Worm (Caenorhabditis elegans) whole organism, L1 larva: ENCODE measurements around the gene C34B4.3.

ENCODE experiments used
- C34B4.2 ChIP-seq: sonication (generic microtip); optimal IDR thresholded peaks from 2 replicates; lab custom pipeline; 2017; ENCODE audit warnings: mild to moderate bottlenecking, missing genetic modification characterization, missing compliant biosample characterization
- F16B12.6 ChIP-seq: fragments of 150-350 bp; optimal IDR thresholded peaks from 2 replicates; lab custom pipeline; 2014; ENCODE audit warnings: missing biosample characterization, missing genetic modification characterization
- Y116A8C.19 ChIP-seq: sonication (generic microtip); optimal IDR thresholded peaks from 2 replicates; lab custom pipeline; 2016; ENCODE audit warnings: missing compliant biosample characterization, missing genetic modification characterization, borderline replicate concordance
- aha-1 ChIP-seq: fragments of 150-350 bp; optimal IDR thresholded peaks from 2 replicates; lab custom pipeline; 2014; ENCODE audit warnings: missing biosample characterization, missing genetic modification characterization
- alr-1 ChIP-seq: fragments of 200-800 bp; sonication (Bioruptor generic); optimal IDR thresholded peaks from 2 replicates; lab custom pipeline; 2018; ENCODE audit warnings: borderline replicate concordance, mild to moderate bottlenecking, missing genetic modification characterization, missing compliant biosample characterization
- ceh-8 ChIP-seq: fragments of 200-800 bp; sonication (Bioruptor generic); optimal IDR thresholded peaks from 2 replicates; lab custom pipeline; 2018; ENCODE audit warnings: mild to moderate bottlenecking, missing genetic modification characterization, moderate library complexity, missing compliant biosample characterization
- ceh-82 ChIP-seq, 3 experiments: fragments of 150-350 bp in 1 of 3; sonication (generic microtip) in 2 of 3; optimal IDR thresholded peaks; 2 replicates each; lab custom pipeline; 2014 to 2017; ENCODE audit warnings: missing biosample characterization in 3 of 3, missing genetic modification characterization in 3 of 3
- ceh-88 ChIP-seq: fragments of 200-800 bp; sonication (Bioruptor generic); IDR thresholded peaks from 2 replicates; pipeline ENCODE4 v1.3.6; 2022; ENCODE audit warnings: missing genetic modification characterization, missing compliant biosample characterization
- ces-1 ChIP-seq: fragments of 150-350 bp; optimal IDR thresholded peaks from 2 replicates; lab custom pipeline; 2014; ENCODE audit warnings: missing biosample characterization, missing genetic modification reagents, missing genetic modification characterization
- dpl-1 ChIP-seq, 3 experiments: fragments of 150-350 bp in 2 of 3; sonication (generic microtip) in 1 of 3; optimal IDR thresholded peaks; 2 replicates each; lab custom pipeline; 2014 to 2017; ENCODE audit warnings: missing biosample characterization in 3 of 3, missing genetic modification characterization in 3 of 3, missing genetic modification reagents in 3 of 3
- efl-1 ChIP-seq, 4 experiments: fragments of 150-350 bp; optimal IDR thresholded peaks in 3 of 4; peaks in 1 of 4; 1 replicate in 1 of 4; 2 replicates in 3 of 4; lab custom pipeline; 2014; ENCODE audit warnings: missing biosample characterization in 2 of 4, missing genetic modification characterization in 2 of 4, missing genetic modification reagents in 2 of 4
- egl-27 ChIP-seq, 2 experiments: fragments of 150-350 bp in 1 of 2; sonication (generic microtip); optimal IDR thresholded peaks; 3 replicates each; lab custom pipeline; 2017 to 2018; ENCODE audit warnings: missing biosample characterization in 2 of 2, missing genetic modification characterization in 2 of 2, missing genetic modification reagents in 2 of 2
- elt-2 ChIP-seq: sonication (generic microtip); optimal IDR thresholded peaks from 2 replicates; lab custom pipeline; 2016; ENCODE audit warnings: missing genetic modification characterization, mild to moderate bottlenecking, inconsistent platforms, missing compliant biosample characterization, missing genetic modification reagents
- fkh-10 ChIP-seq: sonication (generic microtip); optimal IDR thresholded peaks from 2 replicates; lab custom pipeline; 2017; ENCODE audit warnings: missing biosample characterization, missing genetic modification reagents, missing genetic modification characterization
- fkh-4 ChIP-seq: sonication (generic microtip); optimal IDR thresholded peaks from 2 replicates; lab custom pipeline; 2016; ENCODE audit warnings: missing compliant biosample characterization, missing genetic modification characterization, borderline replicate concordance
- fos-1 ChIP-seq: fragments of 150-350 bp; optimal IDR thresholded peaks from 2 replicates; lab custom pipeline; 2014; ENCODE audit warnings: missing biosample characterization, missing genetic modification characterization
- hlh-17 ChIP-seq: fragments of 200-800 bp; sonication (Bioruptor generic); optimal IDR thresholded peaks from 2 replicates; lab custom pipeline; 2018; ENCODE audit warnings: missing genetic modification characterization, mild to moderate bottlenecking, missing compliant biosample characterization, moderate library complexity, borderline replicate concordance
- hlh-4 ChIP-seq: sonication (generic microtip); optimal IDR thresholded peaks from 2 replicates; lab custom pipeline; 2016; ENCODE audit warnings: mild to moderate bottlenecking, missing genetic modification characterization, missing compliant biosample characterization
- hpl-2 ChIP-seq: fragments of 150-350 bp; optimal IDR thresholded peaks from 2 replicates; lab custom pipeline; 2014; ENCODE audit warnings: missing biosample characterization, missing genetic modification reagents, missing genetic modification characterization
- isw-1 ChIP-seq: fragments of 200-800 bp; sonication (Bioruptor generic); IDR thresholded peaks from 2 replicates; pipeline ENCODE4 v1.3.6; 2022; ENCODE audit warnings: missing genetic modification characterization, missing compliant biosample characterization
- lin-14 ChIP-seq: fragments of 200-800 bp; sonication (Bioruptor generic); optimal IDR thresholded peaks from 2 replicates; lab custom pipeline; 2018; ENCODE audit warnings: mild to moderate bottlenecking, missing genetic modification characterization, moderate library complexity, missing compliant biosample characterization
- lin-35 ChIP-seq, 2 experiments: fragments of 150-350 bp; optimal IDR thresholded peaks; 2 replicates each; lab custom pipeline; 2014; ENCODE audit warnings: missing biosample characterization in 2 of 2, missing genetic modification characterization in 2 of 2, missing genetic modification reagents in 2 of 2
- lir-3 ChIP-seq: sonication (generic microtip); optimal IDR thresholded peaks from 2 replicates; lab custom pipeline; 2016; ENCODE audit warnings: mild to moderate bottlenecking, missing genetic modification characterization, moderate library complexity, missing compliant biosample characterization; ENCODE audit not compliant: poor library complexity
- lsy-2 ChIP-seq, 2 experiments: fragments of 150-350 bp; optimal IDR thresholded peaks; 2 replicates each; lab custom pipeline; 2014; ENCODE audit warnings: missing biosample characterization in 2 of 2, missing genetic modification characterization in 2 of 2
- mef-2 ChIP-seq: fragments of 150-350 bp; optimal IDR thresholded peaks from 2 replicates; lab custom pipeline; 2014; ENCODE audit warnings: missing biosample characterization, missing genetic modification characterization
- mep-1 ChIP-seq: fragments of 150-350 bp; optimal IDR thresholded peaks from 2 replicates; lab custom pipeline; 2014; ENCODE audit warnings: missing biosample characterization, missing genetic modification characterization
- nhr-11 ChIP-seq: fragments of 150-350 bp; optimal IDR thresholded peaks from 2 replicates; lab custom pipeline; 2014; ENCODE audit warnings: missing biosample characterization, missing genetic modification characterization
- nhr-28 ChIP-seq: fragments of 150-350 bp; optimal IDR thresholded peaks from 2 replicates; lab custom pipeline; 2014; ENCODE audit warnings: missing biosample characterization, missing genetic modification characterization
- nhr-47 ChIP-seq: sonication (generic microtip); optimal IDR thresholded peaks from 2 replicates; lab custom pipeline; 2016; ENCODE audit warnings: mild to moderate bottlenecking, missing genetic modification characterization, moderate library complexity, missing compliant biosample characterization
- nhr-76 ChIP-seq: sonication (generic microtip); optimal IDR thresholded peaks from 2 replicates; lab custom pipeline; 2017; ENCODE audit warnings: missing biosample characterization, missing genetic modification characterization
- nhr-77 ChIP-seq: fragments of 150-350 bp; optimal IDR thresholded peaks from 2 replicates; lab custom pipeline; 2014; ENCODE audit warnings: missing biosample characterization, missing genetic modification characterization
- nhr-84 ChIP-seq: sonication (generic microtip); optimal IDR thresholded peaks from 2 replicates; lab custom pipeline; 2017; ENCODE audit warnings: missing biosample characterization, missing genetic modification characterization
- pag-3 ChIP-seq: sonication (generic microtip); optimal IDR thresholded peaks from 2 replicates; lab custom pipeline; 2017; ENCODE audit warnings: missing genetic modification characterization, mild to moderate bottlenecking, missing compliant biosample characterization, antibody characterized with exemption, borderline replicate concordance; ENCODE audit not compliant: insufficient read depth
- pax-3 ChIP-seq: fragments of 200-800 bp; sonication (Bioruptor generic); optimal IDR thresholded peaks from 2 replicates; lab custom pipeline; 2018; ENCODE audit warnings: mild to moderate bottlenecking, missing genetic modification characterization, moderate library complexity, missing compliant biosample characterization
- skn-1 ChIP-seq: fragments of 150-350 bp; optimal IDR thresholded peaks from 2 replicates; lab custom pipeline; 2014; ENCODE audit warnings: missing biosample characterization, missing genetic modification characterization
- snpc-4 ChIP-seq: fragments of 150-350 bp; optimal IDR thresholded peaks from 2 replicates; lab custom pipeline; 2014; ENCODE audit warnings: missing biosample characterization, missing genetic modification characterization
- snu-23 ChIP-seq: sonication (generic microtip); optimal IDR thresholded peaks from 2 replicates; lab custom pipeline; 2016; ENCODE audit warnings: missing genetic modification characterization, missing compliant biosample characterization
- sptf-1 ChIP-seq: fragments of 150-350 bp; optimal IDR thresholded peaks from 2 replicates; lab custom pipeline; 2014; ENCODE audit warnings: missing biosample characterization, missing genetic modification characterization
- sup-37 ChIP-seq: fragments of 200-800 bp; sonication (Bioruptor generic); optimal IDR thresholded peaks from 2 replicates; lab custom pipeline; 2018; ENCODE audit warnings: mild to moderate bottlenecking, missing genetic modification characterization, missing compliant biosample characterization
- swsn-7 ChIP-seq: sonication (generic microtip); optimal IDR thresholded peaks from 2 replicates; lab custom pipeline; 2016; ENCODE audit warnings: missing genetic modification characterization, missing compliant biosample characterization
- unc-130 ChIP-seq: fragments of 150-350 bp; optimal IDR thresholded peaks from 2 replicates; lab custom pipeline; 2017; ENCODE audit warnings: missing biosample characterization, missing genetic modification characterization, inconsistent platforms
- unc-30 ChIP-seq: sonication (generic microtip); optimal IDR thresholded peaks from 2 replicates; lab custom pipeline; 2017; ENCODE audit warnings: missing biosample characterization, missing genetic modification characterization
- unc-62 ChIP-seq: fragments of 150-350 bp; optimal IDR thresholded peaks from 2 replicates; lab custom pipeline; 2014; ENCODE audit warnings: missing biosample characterization, missing genetic modification reagents, missing genetic modification characterization
- unc-86 ChIP-seq: sonication (generic microtip); optimal IDR thresholded peaks from 2 replicates; lab custom pipeline; 2016; ENCODE audit warnings: missing genetic modification characterization, missing compliant biosample characterization
- vab-15 ChIP-seq: sonication (generic microtip); optimal IDR thresholded peaks from 2 replicates; lab custom pipeline; 2017; ENCODE audit warnings: missing genotype, mild to moderate bottlenecking, missing genetic modification characterization, missing compliant biosample characterization
- xbp-1 ChIP-seq: sonication (generic microtip); optimal IDR thresholded peaks from 2 replicates; lab custom pipeline; 2016; ENCODE audit warnings: missing genetic modification characterization, missing compliant biosample characterization
- ztf-11 ChIP-seq, 2 experiments: sonication (generic microtip); optimal IDR thresholded peaks; 2 replicates each; lab custom pipeline; 2016 to 2017; ENCODE audit warnings: missing genetic modification characterization in 2 of 2, missing biosample characterization in 1 of 2, missing compliant biosample characterization in 1 of 2

The C34B4.3 gene

DNA sequence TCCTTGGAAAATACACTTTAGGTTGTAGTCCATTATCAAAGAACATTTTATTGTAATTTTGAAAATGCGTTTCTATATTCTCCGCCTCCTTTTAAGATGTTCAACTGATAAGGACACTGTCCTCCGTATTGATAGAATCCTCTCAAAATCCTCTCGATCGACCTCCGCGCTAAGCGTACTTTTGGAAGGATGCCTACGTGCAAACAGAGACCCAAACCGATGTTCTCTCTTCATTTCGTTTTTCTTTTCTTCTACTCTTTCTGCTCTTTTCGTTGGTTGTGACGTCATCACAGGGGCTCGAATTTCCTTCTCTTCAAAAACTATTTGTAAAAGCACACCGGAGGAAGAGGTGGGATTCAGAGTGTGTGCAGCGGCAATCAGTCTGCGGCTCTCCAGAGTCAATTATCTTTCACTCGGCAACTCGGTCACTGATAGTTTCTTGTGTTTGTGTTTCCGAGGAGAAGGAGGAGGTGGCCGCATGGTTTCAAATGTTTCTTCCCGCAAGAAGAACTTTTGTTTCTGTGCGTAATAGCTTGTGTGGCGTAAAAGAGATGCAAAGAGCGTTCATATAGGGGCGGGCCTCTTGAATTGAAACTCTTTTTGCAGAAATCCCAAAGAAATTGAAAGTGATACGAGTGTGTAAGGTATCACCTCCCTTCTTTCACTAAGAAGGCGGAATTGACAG lies 11.6 kb upstream of the C34B4.3 start, which contains the start of gene C34B4.2 (continued):
- TF ChIP-seq ceh-88 (GFP tag; lab: Robert Waterston, UW) (no peak; the same call in 1 of the 2 replicates), unc-86 (tag; lab: Kevin White, UChicago) (no peak), Y116A8C.19 (no peak), efl-1 (optimal IDR thresholded peaks at IDR 0.05; lab: Kevin White, UChicago) (peak; percentile 29 to 55), efl-1 (GFP tag; optimal IDR thresholded peaks at IDR 0.05 in 1 of 2; lab: Kevin White, UChicago) (peak in 1 of 2 experiments; percentile 48), egl-27 (tag; optimal IDR thresholded peaks at IDR 0.05; lab: Kevin White, UChicago) (peak; percentile 81 to 84), sup-37 (GFP tag; lab: Kevin White, UChicago) (no peak), elt-2 (tag; lab: Kevin White, UChicago) (peak; percentile 76)
- TF ChIP-seq, all 84 proteins: peak for 43

ce11 chrV:13081197-13081747 lies 10.3 kb upstream of the C34B4.3 start:
- no peak for TF ChIP-seq mef-2 (tag; lab: Kevin White, UChicago)
- peak; percentile 57 to 73 for TF ChIP-seq lsy-2 (tag; optimal IDR thresholded peaks at IDR 0.05; lab: Kevin White, UChicago)
- no peak for TF ChIP-seq hlh-4
- no peak for TF ChIP-seq sup-37 (GFP tag; lab: Kevin White, UChicago)
- TF ChIP-seq unc-62 = peak; percentile 24
- peak in 1 of 3 experiments; percentile 64 for TF ChIP-seq dpl-1 (GFP tag; optimal IDR thresholded peaks at IDR 0.05; lab: Kevin White, UChicago)
- no peak for TF ChIP-seq ceh-8 (GFP tag; lab: Kevin White, UChicago)
- no peak for TF ChIP-seq F16B12.6 (tag; lab: Kevin White, UChicago)
- TF ChIP-seq unc-30 = no peak
- TF ChIP-seq hlh-17 = no peak
- peak; percentile 77 for TF ChIP-seq nhr-47 (tag; lab: Kevin White, UChicago)
- no peak for TF ChIP-seq hpl-2 (GFP tag; lab: Kevin White, UChicago)
- peak; percentile 45 for TF ChIP-seq lir-3 (tag; lab: Kevin White, UChicago)
- TF ChIP-seq fkh-4 (tag; lab: Kevin White, UChicago) = no peak
- no peak for TF ChIP-seq snpc-4
- no peak for TF ChIP-seq C34B4.2 (tag; lab: Kevin White, UChicago)
- peak; percentile 1 for TF ChIP-seq swsn-7 (tag; lab: Kevin White, UChicago)
- TF ChIP-seq mep-1 (tag; lab: Kevin White, UChicago) = peak; percentile 75
- TF ChIP-seq lin-14 = peak; percentile 96
- TF ChIP-seq pax-3 = no peak
- TF ChIP-seq fkh-10 = no peak
- TF ChIP-seq ztf-11 (tag; optimal IDR thresholded peaks at IDR 0.05; lab: Kevin White, UChicago) = no peak
- no peak for TF ChIP-seq fos-1 (tag; lab: Kevin White, UChicago)
- TF ChIP-seq nhr-11 = peak; percentile 47
- TF ChIP-seq nhr-76 (tag; lab: Kevin White, UChicago) = no peak
- no peak for TF ChIP-seq isw-1 (GFP tag; lab: Robert Waterston, UW)
- TF ChIP-seq aha-1 (tag; lab: Kevin White, UChicago) = no peak
- peak; percentile 44; the same call in 1 of the 2 replicates for TF ChIP-seq ceh-88 (GFP tag; lab: Robert Waterston, UW)
- peak; percentile 36 for TF ChIP-seq nhr-77 (tag; lab: Kevin White, UChicago)
- no peak for TF ChIP-seq nhr-84 (tag; lab: Kevin White, UChicago)
- peak; percentile 36 for TF ChIP-seq xbp-1 (tag; lab: Kevin White, UChicago)
- peak; percentile 53 to 65 for TF ChIP-seq egl-27 (tag; optimal IDR thresholded peaks at IDR 0.05; lab: Kevin White, UChicago)
- no peak for TF ChIP-seq nhr-28
- peak; percentile 85 for TF ChIP-seq snu-23 (GFP tag; lab: Kevin White, UChicago)
- TF ChIP-seq ceh-82 (tag; optimal IDR thresholded peaks at IDR 0.05; lab: Kevin White, UChicago) = peak in 2 of 3 experiments; percentile 2 to 25
- no peak for TF ChIP-seq alr-1
- no peak for TF ChIP-seq skn-1 (tag; lab: Kevin White, UChicago)
- TF ChIP-seq unc-86 (tag; lab: Kevin White, UChicago) = no peak
- peak; percentile 74 for TF ChIP-seq vab-15
- no peak for TF ChIP-seq sptf-1
- no peak for TF ChIP-seq ces-1 (GFP tag; lab: Kevin White, UChicago)
- peak; percentile 6 for TF ChIP-seq unc-130
- TF ChIP-seq pag-3 (tag; lab: Kevin White, UChicago) = peak; percentile 60
- TF ChIP-seq lin-35 (GFP tag; optimal IDR thresholded peaks at IDR 0.05; lab: Kevin White, UChicago) = peak; percentile 5 to 71
